Worm (Caenorhabditis elegans) whole organism, midembryonic: Measurements from ENCODE around the gene rars-2.

Experiments
- flt-1 ChIP-seq: fragments of 200-800 bp; sonication (Bioruptor generic); IDR thresholded peaks from 2 replicates; pipeline ENCODE4 v1.3.6; 2022; ENCODE audit warnings: missing genetic modification characterization, missing compliant biosample characterization
- ref-1 ChIP-seq: fragments of 200-800 bp; sonication (Bioruptor generic); conservative IDR thresholded peaks from 2 replicates; pipeline ENCODE4 v1.3.6; 2022; ENCODE audit warnings: missing genetic modification reagents, missing genetic modification characterization, missing compliant biosample characterization
- ztf-29 ChIP-seq: fragments of 200-800 bp; sonication (Bioruptor generic); IDR thresholded peaks from 2 replicates; pipeline ENCODE4 v1.3.6; 2022; ENCODE audit warnings: missing genetic modification reagents, missing genetic modification characterization, missing compliant biosample characterization

DNA sequence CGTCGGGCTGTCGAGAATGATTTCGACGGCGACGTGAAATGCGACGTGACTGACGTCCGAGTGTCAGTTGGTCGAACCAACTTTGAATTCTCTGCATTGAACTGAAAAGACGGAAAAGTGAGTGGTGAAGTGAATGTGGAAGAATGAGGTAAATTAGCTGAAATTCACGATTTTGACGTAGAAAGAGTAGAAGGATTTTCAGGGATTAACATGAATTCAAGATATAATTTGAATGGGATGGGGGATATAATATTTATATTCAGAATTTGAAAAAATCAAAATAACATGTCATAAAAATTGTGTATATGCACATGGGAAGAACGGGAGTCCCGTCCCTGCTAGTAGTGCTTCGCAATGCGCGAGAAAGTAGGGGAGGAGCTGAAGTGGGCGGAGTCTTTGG, 7.2 kb upstream of the rars-2 start, which contains the start of gene C29H12.6:
- TF ChIP-seq ztf-29 (GFP tag; lab: Robert Waterston, UW) (no peak), ref-1 (no peak), flt-1 (GFP tag; lab: Robert Waterston, UW) (no peak)
